Fruit fly (Drosophila melanogaster) Kc167 (cell line): Measurements from ENCODE around the gene CG31233.
"Not testable (repeated sequence)": the region's sequence is repeated elsewhere in the genome, so short reads cannot be mapped to it uniquely, and the experiment has no call there.

Experiments
- Myc ChIP-seq: fragments of >200 bp; optimal IDR thresholded peaks from 2 replicates; lab custom pipeline; 2017; ENCODE audit warnings: missing external identifiers
- Sin3A ChIP-seq: fragments of >200 bp; optimal IDR thresholded peaks from 2 replicates; lab custom pipeline; 2018; ENCODE audit warnings: missing external identifiers
- h ChIP-seq: fragments of >200 bp; optimal IDR thresholded peaks from 3 replicates; lab custom pipeline; 2018; ENCODE audit warnings: missing external identifiers
- insv ChIP-seq: fragments of >200 bp; optimal IDR thresholded peaks from 3 replicates; lab custom pipeline; 2018; ENCODE audit warnings: missing external identifiers
- psq ChIP-seq: fragments of >200 bp; optimal IDR thresholded peaks from 2 replicates; lab custom pipeline; 2017; ENCODE audit warnings: missing external identifiers
- ttk ChIP-seq: sonication (Bioruptor generic); optimal IDR thresholded peaks from 2 replicates; lab custom pipeline; 2017; ENCODE audit warnings: missing external identifiers

dm6 chr3R:21736196-21736595, 13.5 kb upstream of the CG31233 start, which contains the start of gene Sfp93F:
- not testable (repeated sequence) for TF ChIP-seq Myc (lab: Kevin White, UChicago); Sin3A (lab: Kevin White, UChicago); ttk; psq (lab: Kevin White, UChicago); insv; h (lab: Kevin White, UChicago)
